Worm (Caenorhabditis elegans): ENCODE data around the gene ZC449.4.
A peak's percentile ranks its signal among the peaks of the same experiment; 100 is the strongest.

ZC449.4 gene

ce11 chrX:4998875-4999274 is 34.9 kb downstream of the ZC449.4 start, which contains the start of gene set-30:
TSS of gene set-30 (plus strand) at chrX:4999270.
- peak; percentile 56; the same call in 1 of the 2 replicates for TF ChIP-seq zfh-2 (GFP tag; conservative IDR thresholded peaks at IDR 0.05)
- TF ChIP-seq dpl-1 (GFP tag; optimal IDR thresholded peaks at IDR 0.05) = no peak

DNA sequence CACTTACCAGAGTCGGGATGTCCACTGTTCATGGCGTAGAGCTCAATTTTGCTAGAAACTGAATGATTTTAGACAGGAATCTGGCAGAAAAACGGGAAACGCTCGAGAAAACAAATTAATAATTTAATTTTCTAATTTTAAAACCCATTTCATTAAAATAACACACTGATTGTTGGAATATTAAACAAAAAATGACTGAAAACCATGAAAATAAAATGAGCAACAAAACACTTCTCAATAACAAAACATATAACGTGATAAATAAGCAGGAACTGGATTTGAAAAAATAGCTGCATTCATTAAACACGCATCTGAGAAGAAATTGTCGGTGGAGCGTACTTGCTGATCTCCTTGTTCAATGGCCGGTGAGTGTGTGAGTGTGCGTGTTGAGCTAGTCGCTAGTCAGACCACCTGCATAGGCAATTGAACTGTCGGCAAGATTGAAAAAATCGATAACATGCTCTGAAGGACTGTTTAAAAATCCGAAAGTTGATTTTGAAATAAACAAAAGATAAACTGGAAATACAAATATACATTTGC is 36.1 kb downstream of the ZC449.4 start, which contains the start of gene ZC8.6:
ZC8.6 (minus strand) TSS at position 51 of the 540 bp plus-strand sequence.
- no peak for TF ChIP-seq nhr-179 (tag; optimal IDR thresholded peaks at IDR 0.05)
- TF ChIP-seq mcd-1 (GFP tag; IDR thresholded peaks at IDR 0.05) = peak; percentile 86
- TF ChIP-seq F57C9.4 (tag; optimal IDR thresholded peaks at IDR 0.05) = no peak
- no peak for TF ChIP-seq F22D6.2 (tag; optimal IDR thresholded peaks at IDR 0.05)
- TF ChIP-seq F23B12.7 (tag; optimal IDR thresholded peaks at IDR 0.05; ENCODE audit: insufficient read depth) = no peak
- TF ChIP-seq Y53G8AR.9 (GFP tag; conservative IDR thresholded peaks at IDR 0.05) = no peak
- no peak for TF ChIP-seq C06A6.2 (GFP tag; conservative IDR thresholded peaks at IDR 0.05)
- TF ChIP-seq attf-3 (GFP tag; conservative IDR thresholded peaks at IDR 0.05) = no peak
- no peak for TF ChIP-seq nfya-2 (GFP tag; IDR thresholded peaks at IDR 0.05)
- TF ChIP-seq die-1 (tag; optimal IDR thresholded peaks at IDR 0.05) = no peak
- TF ChIP-seq lsy-27 (tag; optimal IDR thresholded peaks at IDR 0.05; ENCODE audit: borderline replicate concordance, insufficient read depth) = no peak
- TF ChIP-seq nhr-27 (tag; optimal IDR thresholded peaks at IDR 0.05) = no peak
- peak; percentile 32 for TF ChIP-seq K12H6.12 (tag; optimal IDR thresholded peaks at IDR 0.05)
- TF ChIP-seq ceh-79 (tag; optimal IDR thresholded peaks at IDR 0.05) = no peak
- no peak for TF ChIP-seq C17E4.6 (GFP tag; IDR thresholded peaks at IDR 0.05)
- TF ChIP-seq F39B2.1 (GFP tag; IDR thresholded peaks at IDR 0.05) = no peak
- TF ChIP-seq let-607 (tag; optimal IDR thresholded peaks at IDR 0.05) = peak in 1 of 2 experiments; percentile 32
- TF ChIP-seq atf-7 (tag; optimal IDR thresholded peaks at IDR 0.05) = no peak
- TF ChIP-seq nhr-80 (tag; optimal IDR thresholded peaks at IDR 0.05) = peak; percentile 57
- no peak for TF ChIP-seq ceh-58 (GFP tag; IDR thresholded peaks at IDR 0.05)
- TF ChIP-seq ama-1 (optimal IDR thresholded peaks at IDR 0.05) = no peak
- no peak for TF ChIP-seq ama-1 (GFP tag; optimal IDR thresholded peaks at IDR 0.05)
- TF ChIP-seq zim-3 (tag; optimal IDR thresholded peaks at IDR 0.05) = no peak
- TF ChIP-seq K11D2.4 (GFP tag; IDR thresholded peaks at IDR 0.05) = no peak
- no peak for TF ChIP-seq cebp-1 (GFP tag; IDR thresholded peaks at IDR 0.05)
- TF ChIP-seq cebp-1 (tag; optimal IDR thresholded peaks at IDR 0.05) = peak; percentile 31
- no peak for TF ChIP-seq lag-1 (GFP tag; IDR thresholded peaks at IDR 0.05)
- no peak for TF ChIP-seq snpc-1.3 (tag; optimal IDR thresholded peaks at IDR 0.05; ENCODE audit: insufficient read depth)
- TF ChIP-seq cebp-2 (GFP tag; IDR thresholded peaks at IDR 0.05) = no peak
- TF ChIP-seq hmg-1.2 (GFP tag; IDR thresholded peaks at IDR 0.05) = peak; percentile 39; the same call in 1 of the 2 replicates
- no peak for TF ChIP-seq F37B4.10 (GFP tag; IDR thresholded peaks at IDR 0.05)
- no peak for TF ChIP-seq repo-1 (tag; optimal IDR thresholded peaks at IDR 0.05)
- TF ChIP-seq snpc-4 (GFP tag; optimal IDR thresholded peaks at IDR 0.05) = no peak
- no peak for TF ChIP-seq snpc-4 (tag; optimal IDR thresholded peaks at IDR 0.05)
- TF ChIP-seq Y53F4B.3 (GFP tag; IDR thresholded peaks at IDR 0.05) = no peak
- TF ChIP-seq ztf-25 (GFP tag; IDR thresholded peaks at IDR 0.05) = no peak
- TF ChIP-seq mes-4 (tag; optimal IDR thresholded peaks at IDR 0.05) = no peak
- no peak for TF ChIP-seq ceh-100 (GFP tag; IDR thresholded peaks at IDR 0.05)
- TF ChIP-seq ekl-4 (GFP tag; IDR thresholded peaks at IDR 0.05) = no peak
- no peak for TF ChIP-seq lin-40 (tag; optimal IDR thresholded peaks at IDR 0.05)
- TF ChIP-seq ceh-27 (GFP tag; optimal IDR thresholded peaks at IDR 0.05) = no peak
- no peak for TF ChIP-seq B0035.1 (tag; optimal IDR thresholded peaks at IDR 0.05)
- TF ChIP-seq ztf-26 (tag; optimal IDR thresholded peaks at IDR 0.05) = no peak
- TF ChIP-seq aptf-2 (GFP tag; conservative IDR thresholded peaks at IDR 0.05) = no peak
- no peak for TF ChIP-seq snpc-1.1 (tag; optimal IDR thresholded peaks at IDR 0.05; ENCODE audit: insufficient read depth)
